Fruit fly (Drosophila melanogaster): ENCODE measurements around the gene dy.
A peak's percentile ranks its signal among the peaks of the same experiment; 100 is the strongest.

The dy gene

DNA sequence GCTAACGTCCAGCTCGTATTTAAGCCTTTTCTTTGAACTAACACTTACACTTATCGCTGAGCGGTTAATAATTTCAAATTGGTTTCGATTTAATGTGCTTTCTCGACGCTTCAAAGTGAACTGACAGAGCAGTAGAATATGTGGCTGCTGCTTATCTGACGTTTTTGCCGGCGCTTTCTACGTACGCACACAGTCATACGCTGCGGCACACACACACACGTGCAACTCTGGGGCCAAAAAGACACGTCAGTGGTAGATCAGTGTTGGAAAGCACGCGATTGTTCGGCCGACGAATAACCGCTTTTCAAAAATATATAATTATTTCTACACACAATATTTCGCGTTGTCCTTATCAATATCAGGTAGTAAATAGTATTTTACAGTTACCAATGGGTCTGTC is 27.6 kb upstream of the dy start (continued):
- TF ChIP-seq Doc2 (GFP tag; IDR thresholded peaks at IDR 0.05) (no peak), bowl (GFP tag; IDR thresholded peaks at IDR 0.05) (no peak), CG9876 (GFP tag; optimal IDR thresholded peaks at IDR 0.05) (no peak), CG2116 (GFP tag; optimal IDR thresholded peaks at IDR 0.05) (peak; percentile 97), Mes4 (GFP tag; optimal IDR thresholded peaks at IDR 0.05) (no peak), sqz (GFP tag; optimal IDR thresholded peaks at IDR 0.05) (no peak), Ets97D (GFP tag; optimal IDR thresholded peaks at IDR 0.05) (peak; percentile 42), fu2 (GFP tag; optimal IDR thresholded peaks at IDR 0.05) (no peak), bsh (GFP tag; optimal IDR thresholded peaks at IDR 0.05) (peak in 1 of 2 experiments; percentile 3), ranshi (GFP tag; IDR thresholded peaks at IDR 0.05) (no peak), pum (GFP tag; optimal IDR thresholded peaks at IDR 0.05) (no peak), CG3847 (GFP tag; IDR thresholded peaks at IDR 0.05) (peak; percentile 51), BtbVII (GFP tag; optimal IDR thresholded peaks at IDR 0.05) (no peak), Ets65A (GFP tag) (peak; percentile 65), MESR4 (GFP tag; optimal IDR thresholded peaks at IDR 0.05) (peak; percentile 48), CG6175 (GFP tag; IDR thresholded peaks at IDR 0.05) (peak; percentile 42; the same call in 1 of the 3 replicates), CG34422 (GFP tag; IDR thresholded peaks at IDR 0.05) (peak; percentile 81; the same call in 1 of the 3 replicates), CG17568 (GFP tag; optimal IDR thresholded peaks at IDR 0.05) (no peak), CG5245 (GFP tag; optimal IDR thresholded peaks at IDR 0.05) (no peak), CG4707 (GFP tag; optimal IDR thresholded peaks at IDR 0.05) (no peak), MBD-R2 (GFP tag; IDR thresholded peaks at IDR 0.05) (no peak; the same call in 1 of the 2 replicates), CG13894 (tag; optimal IDR thresholded peaks at IDR 0.05) (peak; percentile 22), dysf (GFP tag; IDR thresholded peaks at IDR 0.05) (no peak), CG13775 (GFP tag; optimal IDR thresholded peaks at IDR 0.05) (no peak), bigmax (GFP tag; optimal IDR thresholded peaks at IDR 0.05) (no peak), CG13287 (GFP tag; IDR thresholded peaks at IDR 0.05; ENCODE audit: partially characterized antibody) (0 out of 2 replicates have a peak, but pooled peaks have one; percentile 10), CG9437 (GFP tag; optimal IDR thresholded peaks at IDR 0.05) (no peak), B-H1 (GFP tag; IDR thresholded peaks at IDR 0.05) (no peak), chinmo (GFP tag; IDR thresholded peaks at IDR 0.05; ENCODE audit: partially characterized antibody) (peak; percentile 76; the same call in 1 of the 4 replicates), Hmr (GFP tag; optimal IDR thresholded peaks at IDR 0.05) (peak; percentile 47), vvl (GFP tag; IDR thresholded peaks at IDR 0.05) (peak; percentile 37; the same call in 1 of the 2 replicates), ATbp (GFP tag; optimal IDR thresholded peaks at IDR 0.05) (peak; percentile 3), zf30C (GFP tag; optimal IDR thresholded peaks at IDR 0.05) (peak; percentile 19), corto (GFP tag; optimal IDR thresholded peaks at IDR 0.05) (no peak), Opbp (GFP tag; IDR thresholded peaks at IDR 0.05; ENCODE audit: partially characterized antibody) (no peak), CG4854 (GFP tag; optimal IDR thresholded peaks at IDR 0.05) (no peak), vfl (GFP tag; optimal IDR thresholded peaks at IDR 0.05) (no peak), CG12769 (tag; optimal IDR thresholded peaks at IDR 0.05) (no peak), CG12155 (GFP tag; optimal IDR thresholded peaks at IDR 0.05) (no peak), CG10431 (GFP tag; optimal IDR thresholded peaks at IDR 0.05) (no peak)

DNA sequence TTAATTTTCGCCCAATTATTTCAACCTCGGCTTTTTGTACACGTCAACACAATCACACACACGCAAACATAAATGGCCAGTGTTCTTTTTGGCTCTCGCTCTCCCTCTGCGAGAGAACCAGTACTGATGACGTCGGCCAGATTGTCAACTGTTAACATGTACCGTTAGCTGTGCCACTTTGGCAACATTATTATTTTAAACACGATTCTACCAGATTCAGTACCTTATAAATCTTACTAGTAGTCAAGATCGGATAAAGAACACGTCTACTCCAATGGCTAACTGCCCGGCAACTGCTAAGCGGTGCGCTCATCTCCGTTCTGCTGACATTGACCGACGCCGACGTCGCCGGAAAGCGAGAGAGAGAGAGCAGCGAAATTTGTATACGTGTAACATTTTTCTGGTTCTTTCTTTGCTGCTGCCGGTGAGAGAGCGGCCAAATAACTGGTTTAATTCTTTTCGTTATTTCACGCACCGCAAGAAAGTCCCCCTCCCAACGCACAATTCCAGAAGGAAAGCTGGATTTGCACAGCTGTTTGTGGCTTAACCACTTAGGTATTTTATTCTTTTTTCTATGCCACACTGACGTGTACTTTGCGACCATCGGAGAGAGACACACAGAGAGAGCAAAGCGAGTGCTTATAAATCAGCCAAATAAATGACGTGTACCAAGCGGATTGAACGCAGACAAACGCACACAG is 26.6 kb upstream of the dy start:
- TF ChIP-seq jumu (GFP tag; optimal IDR thresholded peaks at IDR 0.05) (no peak), CG12236 (GFP tag; optimal IDR thresholded peaks at IDR 0.05) (no peak), fd3F (GFP tag; optimal IDR thresholded peaks at IDR 0.05) (no peak), CG12659 (GFP tag; optimal IDR thresholded peaks at IDR 0.05) (no peak), tio (GFP tag; optimal IDR thresholded peaks at IDR 0.05) (no peak), HLH4C (GFP tag; IDR thresholded peaks at IDR 0.05; ENCODE audit: partially characterized antibody) (no peak), pfk (GFP tag; optimal IDR thresholded peaks at IDR 0.05) (no peak), sc (optimal IDR thresholded peaks at IDR 0.05) (no peak), sc (GFP tag; optimal IDR thresholded peaks at IDR 0.05) (no peak), pros (GFP tag; optimal IDR thresholded peaks at IDR 0.05) (peak; percentile 48), btn (GFP tag; optimal IDR thresholded peaks at IDR 0.05) (no peak), Hr51 (GFP tag; optimal IDR thresholded peaks at IDR 0.05) (no peak)
